Fruit fly (Drosophila melanogaster) whole organism, adult: ENCODE results near the gene Edem1.

Experiments used
- CG11617 ChIP-seq: fragments of 200-800 bp; sonication (Bioruptor generic); optimal IDR thresholded peaks from 2 replicates; lab custom pipeline; 2017; ENCODE audit warnings: mild to moderate bottlenecking, missing biosample characterization, missing genetic modification reagents, missing genetic modification characterization
- CG12768 ChIP-seq: fragments of 200-800 bp; sonication (Bioruptor generic); optimal IDR thresholded peaks from 2 replicates; lab custom pipeline; 2017; ENCODE audit warnings: missing biosample characterization, missing genetic modification characterization, mild to moderate bottlenecking, moderate library complexity, missing genetic modification reagents
- CG5204 ChIP-seq: fragments of 200-800 bp; sonication (Bioruptor generic); optimal IDR thresholded peaks from 2 replicates; lab custom pipeline; 2016; ENCODE audit warnings: missing biosample characterization, missing genetic modification characterization
- CG7045 ChIP-seq: fragments of 200-800 bp; sonication (Bioruptor generic); optimal IDR thresholded peaks from 2 replicates; lab custom pipeline; 2017; ENCODE audit warnings: missing biosample characterization, mild to moderate bottlenecking, missing genetic modification characterization
- Crg-1 ChIP-seq: fragments of 200-800 bp; sonication (Bioruptor generic); optimal IDR thresholded peaks from 2 replicates; lab custom pipeline; 2016; ENCODE audit warnings: missing biosample characterization, missing genetic modification characterization
- cnc ChIP-seq, 2 experiments: fragments of >200 bp; optimal IDR thresholded peaks; 2 replicates each; lab custom pipeline; 2017
- kay ChIP-seq: fragments of 200-800 bp; sonication (Bioruptor generic); peaks from one replicate; lab custom pipeline; 2016; ENCODE audit warnings: missing biosample characterization, missing genetic modification characterization, borderline replicate concordance
- ovo ChIP-seq: fragments of 200-800 bp; sonication (Bioruptor generic); optimal IDR thresholded peaks from 2 replicates; lab custom pipeline; 2016; ENCODE audit warnings: missing biosample characterization, missing genetic modification characterization

DNA sequence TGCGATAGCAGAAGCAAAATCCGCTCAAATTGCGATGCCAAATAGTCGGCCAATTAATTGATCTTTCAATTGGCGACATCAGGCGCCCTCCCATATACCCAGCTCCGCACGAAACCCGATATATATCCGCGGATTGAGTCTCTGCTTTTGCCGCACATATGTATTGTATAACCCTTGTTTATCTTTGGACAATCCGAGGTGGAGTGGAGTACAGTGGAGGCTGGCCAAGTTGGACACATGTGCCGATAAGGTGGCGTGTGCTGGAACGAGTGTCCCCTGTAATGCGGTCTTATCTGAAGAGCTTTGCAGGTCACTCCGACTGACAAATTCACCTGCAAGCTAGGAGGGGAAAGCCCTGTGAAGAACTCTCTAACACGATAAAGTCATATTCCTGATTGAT, 906 bp upstream of the Edem1 start:
- TF ChIP-seq ovo (GFP tag; lab: Kevin White, UChicago) (no peak), CG12768 (GFP tag; lab: Kevin White, UChicago) (no peak), CG7045 (no peak), kay (GFP tag; lab: Kevin White, UChicago) (no peak), cnc (optimal IDR thresholded peaks at IDR 0.05; lab: Kevin White, UChicago) (no peak), CG5204 (GFP tag; lab: Kevin White, UChicago) (no peak), CG11617 (GFP tag; lab: Kevin White, UChicago) (no peak), Crg-1 (GFP tag; lab: Kevin White, UChicago) (no peak)
